Worm (Caenorhabditis elegans) whole organism, L1 larva: ENCODE results near the gene F23B12.1.

Source experiments
- elt-2 ChIP-seq: sonication (generic microtip); optimal IDR thresholded peaks from 2 replicates; lab custom pipeline; 2016; ENCODE audit warnings: missing genetic modification characterization, mild to moderate bottlenecking, inconsistent platforms, missing compliant biosample characterization, missing genetic modification reagents
- nhr-76 ChIP-seq: sonication (generic microtip); optimal IDR thresholded peaks from 2 replicates; lab custom pipeline; 2017; ENCODE audit warnings: missing biosample characterization, missing genetic modification characterization
- nhr-77 ChIP-seq: fragments of 150-350 bp; optimal IDR thresholded peaks from 2 replicates; lab custom pipeline; 2014; ENCODE audit warnings: missing biosample characterization, missing genetic modification characterization
- unc-86 ChIP-seq: sonication (generic microtip); optimal IDR thresholded peaks from 2 replicates; lab custom pipeline; 2016; ENCODE audit warnings: missing genetic modification characterization, missing compliant biosample characterization

DNA sequence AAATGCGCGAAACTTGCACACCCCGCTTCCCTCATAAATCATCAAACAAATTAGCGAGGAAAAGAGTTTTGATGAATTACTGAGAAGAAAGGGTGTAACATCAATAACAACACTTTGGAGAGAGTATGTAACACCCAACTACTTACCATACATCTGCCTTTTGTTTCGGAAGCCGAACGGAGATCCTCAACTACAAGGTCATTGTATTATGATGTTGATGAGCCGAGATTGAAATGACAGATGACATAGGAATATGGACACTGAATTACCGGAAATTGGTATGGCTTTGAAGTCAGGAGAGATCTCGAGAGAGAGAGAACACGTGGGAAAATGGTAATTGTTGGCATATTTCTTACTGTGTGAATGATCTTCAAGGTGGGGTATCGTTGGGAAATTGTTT, 3.0 kb upstream of the F23B12.1 start:
- TF ChIP-seq nhr-77 (no peak), elt-2 (tag; lab: Kevin White, UChicago) (no peak), unc-86 (tag; lab: Kevin White, UChicago) (no peak), nhr-76 (tag; lab: Kevin White, UChicago) (no peak)
